Worm (Caenorhabditis elegans): ENCODE measurements around the gene nbs-1.

The nbs-1 gene

ce11 chrII:11096233-11096632, at the start of gene nbs-1:
Gene nbs-1, minus strand, starts transcription at chrII:11096478.
- TF ChIP-seq grh-1 (GFP tag; IDR thresholded peaks at IDR 0.05) (no peak), nhr-84 (tag; optimal IDR thresholded peaks at IDR 0.05) (no peak), lsy-2 (tag; optimal IDR thresholded peaks at IDR 0.05) (peak in 1 of 2 experiments; percentile 41), nhr-90 (tag; optimal IDR thresholded peaks at IDR 0.05; ENCODE audit: poor library complexity) (peak; percentile 12), nhr-85 (tag) (peak; percentile 63), lin-14 (GFP tag; optimal IDR thresholded peaks at IDR 0.05) (no peak), irx-1 (tag; optimal IDR thresholded peaks at IDR 0.05) (no peak), fos-1 (tag; optimal IDR thresholded peaks at IDR 0.05) (no peak), nhr-47 (tag; optimal IDR thresholded peaks at IDR 0.05) (peak; percentile 13), hlh-17 (GFP tag; optimal IDR thresholded peaks at IDR 0.05; ENCODE audit: borderline replicate concordance) (no peak), nhr-71 (tag; optimal IDR thresholded peaks at IDR 0.05) (no peak), zip-4 (GFP tag; optimal IDR thresholded peaks at IDR 0.05) (no peak), sptf-1 (tag; optimal IDR thresholded peaks at IDR 0.05) (no peak), fkh-4 (tag; optimal IDR thresholded peaks at IDR 0.05; ENCODE audit: borderline replicate concordance) (no peak), efl-1 (optimal IDR thresholded peaks at IDR 0.05) (peak in 1 of 2 experiments; percentile 6), efl-1 (GFP tag; optimal IDR thresholded peaks at IDR 0.05 in 1 of 2) (peak in 1 of 2 experiments; percentile 34), nhr-77 (tag; optimal IDR thresholded peaks at IDR 0.05) (peak; percentile 7)

- TF ChIP-seq lin-14 (GFP tag; optimal IDR thresholded peaks at IDR 0.05): peak; percentile 64
- no peak for TF ChIP-seq fos-1 (tag; optimal IDR thresholded peaks at IDR 0.05)
Observed at ce11 chrII:11142571-11142970, 46.3 kb upstream of the nbs-1 start, which contains the start of gene arrd-6. Gene arrd-6, plus strand, starts transcription at chrII:11142739.

ce11 chrII:11140140-11140539, 43.9 kb upstream of the nbs-1 start, which contains the start of gene F40F8.4:
Gene F40F8.4, minus strand, starts transcription at chrII:11140240.
- no peak for TF ChIP-seq mep-1 (tag; optimal IDR thresholded peaks at IDR 0.05)
- no peak for TF ChIP-seq C16A3.4 (tag; optimal IDR thresholded peaks at IDR 0.05)
- no peak for TF ChIP-seq hpl-2 (GFP tag; optimal IDR thresholded peaks at IDR 0.05)
- no peak for TF ChIP-seq unc-98 (GFP tag; IDR thresholded peaks at IDR 0.05)
- TF ChIP-seq ceh-82 (tag; optimal IDR thresholded peaks at IDR 0.05): no peak
- no peak for TF ChIP-seq blmp-1 (tag; optimal IDR thresholded peaks at IDR 0.05)
- no peak for TF ChIP-seq alr-1 (tag; optimal IDR thresholded peaks at IDR 0.05; ENCODE audit: borderline replicate concordance)
- no peak for TF ChIP-seq mab-9 (GFP tag; IDR thresholded peaks at IDR 0.05)
- TF ChIP-seq ces-1 (GFP tag; optimal IDR thresholded peaks at IDR 0.05): no peak

- TF ChIP-seq fkh-8 (tag; optimal IDR thresholded peaks at IDR 0.05) (no peak), Y116A8C.19 (tag; optimal IDR thresholded peaks at IDR 0.05; ENCODE audit: borderline replicate concordance) (no peak), sup-37 (GFP tag; optimal IDR thresholded peaks at IDR 0.05) (no peak), hlh-4 (tag; optimal IDR thresholded peaks at IDR 0.05) (no peak), aly-2 (tag; optimal IDR thresholded peaks at IDR 0.05) (no peak), nhr-84 (tag; optimal IDR thresholded peaks at IDR 0.05) (no peak), fkh-10 (GFP tag; optimal IDR thresholded peaks at IDR 0.05) (no peak), lin-13 (GFP tag; optimal IDR thresholded peaks at IDR 0.05) (no peak), ceh-63 (GFP tag; optimal IDR thresholded peaks at IDR 0.05) (no peak), rnt-1 (tag; optimal IDR thresholded peaks at IDR 0.05) (peak; percentile 66), zip-4 (GFP tag; optimal IDR thresholded peaks at IDR 0.05) (no peak), nhr-11 (tag; optimal IDR thresholded peaks at IDR 0.05) (no peak), grh-1 (GFP tag; IDR thresholded peaks at IDR 0.05) (no peak), nhr-19 (GFP tag; conservative IDR thresholded peaks at IDR 0.05) (0 out of 2 replicates have a peak, but pooled peaks have one; percentile 24), pax-3 (tag; optimal IDR thresholded peaks at IDR 0.05) (no peak), unc-62 (GFP tag; optimal IDR thresholded peaks at IDR 0.05) (no peak), snu-23 (GFP tag; optimal IDR thresholded peaks at IDR 0.05) (peak; percentile 11), C34B4.2 (tag; optimal IDR thresholded peaks at IDR 0.05) (no peak), elt-3 (tag; optimal IDR thresholded peaks at IDR 0.05) (no peak), nhr-237 (tag; optimal IDR thresholded peaks at IDR 0.05) (no peak), nhr-71 (tag; optimal IDR thresholded peaks at IDR 0.05) (peak; percentile 67), mab-9 (GFP tag; IDR thresholded peaks at IDR 0.05) (no peak), lin-15B (tag; optimal IDR thresholded peaks at IDR 0.05) (no peak), egl-27 (tag; optimal IDR thresholded peaks at IDR 0.05) (no peak), nhr-20 (tag; optimal IDR thresholded peaks at IDR 0.05) (no peak), efl-3 (GFP tag; optimal IDR thresholded peaks at IDR 0.05) (no peak), lin-14 (GFP tag; optimal IDR thresholded peaks at IDR 0.05) (peak; percentile 74)
Observed at ce11 chrII:11135773-11136172, 39.5 kb upstream of the nbs-1 start.
